Worm (Caenorhabditis elegans) whole organism, late embryonic: Measurements from ENCODE around the gene F56D6.8.

Experiments
- C08G9.2 ChIP-seq: sonication (generic microtip); optimal IDR thresholded peaks from 2 replicates; lab custom pipeline; 2016; ENCODE audit warnings: mild to moderate bottlenecking, missing genetic modification characterization, moderate library complexity, missing compliant biosample characterization
- F13H6.1 ChIP-seq: sonication (generic microtip); optimal IDR thresholded peaks from 2 replicates; lab custom pipeline; 2016; ENCODE audit warnings: missing genetic modification characterization, missing compliant biosample characterization
- K02D7.2 ChIP-seq: sonication (generic microtip); optimal IDR thresholded peaks from 2 replicates; lab custom pipeline; 2017; ENCODE audit warnings: mild to moderate bottlenecking, missing genetic modification characterization, missing compliant biosample characterization
- Y22D7AL.16 ChIP-seq: sonication (generic microtip); optimal IDR thresholded peaks from 2 replicates; lab custom pipeline; 2016; ENCODE audit warnings: missing genetic modification characterization, missing compliant biosample characterization
- ahr-1 ChIP-seq: sonication (generic microtip); optimal IDR thresholded peaks from 2 replicates; lab custom pipeline; 2016; ENCODE audit warnings: missing genetic modification characterization, missing compliant biosample characterization
- ceh-14 ChIP-seq: sonication (generic microtip); optimal IDR thresholded peaks from 2 replicates; lab custom pipeline; 2016; ENCODE audit warnings: missing genotype, missing genetic modification characterization, missing compliant biosample characterization
- ceh-19 ChIP-seq: fragments of 200-800 bp; sonication (Bioruptor generic); optimal IDR thresholded peaks from 2 replicates; lab custom pipeline; 2018; ENCODE audit warnings: mild to moderate bottlenecking, missing genetic modification characterization, missing compliant biosample characterization
- ceh-22 ChIP-seq: sonication (generic microtip); optimal IDR thresholded peaks from 2 replicates; lab custom pipeline; 2017; ENCODE audit warnings: missing biosample characterization, missing genetic modification characterization
- ceh-31 ChIP-seq: sonication (generic microtip); optimal IDR thresholded peaks from 2 replicates; lab custom pipeline; 2016; ENCODE audit warnings: missing genetic modification characterization, missing compliant biosample characterization
- ceh-34 ChIP-seq: sonication (generic microtip); optimal IDR thresholded peaks from 2 replicates; lab custom pipeline; 2016; ENCODE audit warnings: mild to moderate bottlenecking, missing genetic modification characterization, missing compliant biosample characterization
- ceh-45 ChIP-seq: fragments of 200-800 bp; sonication (Bioruptor generic); IDR thresholded peaks from 2 replicates; pipeline ENCODE4 v1.3.6; 2022; ENCODE audit warnings: missing genetic modification reagents, missing genetic modification characterization, missing compliant biosample characterization
- ceh-48 ChIP-seq: sonication (generic microtip); optimal IDR thresholded peaks from 2 replicates; lab custom pipeline; 2016; ENCODE audit warnings: missing genetic modification characterization, inconsistent platforms, missing compliant biosample characterization
- ceh-6 ChIP-seq: fragments of 200-800 bp; sonication (Bioruptor generic); optimal IDR thresholded peaks from 2 replicates; lab custom pipeline; 2018; ENCODE audit warnings: mild to moderate bottlenecking, missing genetic modification characterization, missing compliant biosample characterization
- ceh-9 ChIP-seq: sonication (generic microtip); optimal IDR thresholded peaks from 2 replicates; lab custom pipeline; 2016; ENCODE audit warnings: mild to moderate bottlenecking, missing genetic modification characterization, inconsistent platforms, missing compliant biosample characterization
- dmd-4 ChIP-seq: sonication (generic microtip); optimal IDR thresholded peaks from 2 replicates; lab custom pipeline; 2016; ENCODE audit warnings: borderline replicate concordance, missing genetic modification characterization, missing compliant biosample characterization
- elt-2 ChIP-seq: sonication (generic microtip); optimal IDR thresholded peaks from 2 replicates; lab custom pipeline; 2016; ENCODE audit warnings: missing genetic modification reagents, missing genetic modification characterization, missing compliant biosample characterization
- eyg-1 ChIP-seq: sonication (generic microtip); optimal IDR thresholded peaks from 2 replicates; lab custom pipeline; 2016; ENCODE audit warnings: missing genotype, missing genetic modification characterization, missing compliant biosample characterization
- fkh-10 ChIP-seq: fragments of 150-350 bp; optimal IDR thresholded peaks from 2 replicates; lab custom pipeline; 2014; ENCODE audit warnings: missing biosample characterization, missing genetic modification reagents, missing genetic modification characterization
- fkh-6 ChIP-seq: sonication (generic microtip); optimal IDR thresholded peaks from 2 replicates; lab custom pipeline; 2016; ENCODE audit warnings: missing genetic modification characterization, missing compliant biosample characterization
- gmeb-2 ChIP-seq: sonication (generic microtip); optimal IDR thresholded peaks from 2 replicates; lab custom pipeline; 2016; ENCODE audit warnings: missing genetic modification characterization, inconsistent platforms, missing compliant biosample characterization
- hlh-13 ChIP-seq: fragments of 200-800 bp; sonication (Bioruptor generic); optimal IDR thresholded peaks from 2 replicates; lab custom pipeline; 2018; ENCODE audit warnings: mild to moderate bottlenecking, missing genetic modification characterization, missing compliant biosample characterization
- hlh-30 ChIP-seq: sonication (generic microtip); optimal IDR thresholded peaks from 2 replicates; lab custom pipeline; 2017; ENCODE audit warnings: antibody characterized with exemption, missing genetic modification characterization, missing compliant biosample characterization; ENCODE audit not compliant: insufficient read depth
- lim-6 ChIP-seq: sonication (generic microtip); optimal IDR thresholded peaks from 2 replicates; lab custom pipeline; 2016; ENCODE audit warnings: missing genetic modification characterization, missing compliant biosample characterization
- nfya-1 ChIP-seq: sonication (generic microtip); optimal IDR thresholded peaks from 2 replicates; lab custom pipeline; 2017; ENCODE audit warnings: missing genetic modification characterization, mild to moderate bottlenecking, missing compliant biosample characterization, antibody characterized with exemption, moderate library complexity
- nhr-11 ChIP-seq: fragments of 150-350 bp; optimal IDR thresholded peaks from 2 replicates; lab custom pipeline; 2014; ENCODE audit warnings: missing biosample characterization, missing genetic modification characterization
- pag-3 ChIP-seq: sonication (generic microtip); optimal IDR thresholded peaks from 2 replicates; lab custom pipeline; 2016; ENCODE audit warnings: missing compliant biosample characterization, missing genetic modification characterization, borderline replicate concordance
- pax-1 ChIP-seq: fragments of 150-350 bp; optimal IDR thresholded peaks from 2 replicates; lab custom pipeline; 2014; ENCODE audit warnings: missing biosample characterization, missing genetic modification characterization
- pros-1 ChIP-seq: fragments of 150-350 bp; optimal IDR thresholded peaks from 2 replicates; lab custom pipeline; 2014; ENCODE audit warnings: missing biosample characterization, missing genetic modification reagents, missing genetic modification characterization
- rnt-1 ChIP-seq: sonication (generic microtip); optimal IDR thresholded peaks from 2 replicates; lab custom pipeline; 2016; ENCODE audit warnings: missing genetic modification characterization, missing compliant biosample characterization
- sdc-2 ChIP-seq: sonication (generic microtip); optimal IDR thresholded peaks from 2 replicates; lab custom pipeline; 2016; ENCODE audit warnings: missing genotype, missing genetic modification characterization, missing compliant biosample characterization
- unc-42 ChIP-seq: sonication (generic microtip); optimal IDR thresholded peaks from 2 replicates; lab custom pipeline; 2016; ENCODE audit warnings: missing genotype, missing genetic modification characterization, missing compliant biosample characterization
- unc-55 ChIP-seq: sonication (generic microtip); optimal IDR thresholded peaks from 2 replicates; lab custom pipeline; 2017; ENCODE audit warnings: missing biosample characterization, missing genetic modification reagents, missing genetic modification characterization
- unc-86 ChIP-seq: sonication (generic microtip); optimal IDR thresholded peaks from 2 replicates; lab custom pipeline; 2016; ENCODE audit warnings: missing genetic modification characterization, missing compliant biosample characterization

Gene F56D6.8

ce11 chrIV:3864944-3865343, 29.3 kb downstream of the F56D6.8 start, which contains the start of gene aat-8:
TSS of gene aat-8 (minus strand) at chrIV:3865044.
- TF ChIP-seq ceh-19 (GFP tag; lab: Kevin White, UChicago), result no peak
- no peak for TF ChIP-seq ceh-34
- TF ChIP-seq gmeb-2, result no peak
- TF ChIP-seq fkh-6 (tag; lab: Kevin White, UChicago), result no peak
- TF ChIP-seq dmd-4 (tag; lab: Kevin White, UChicago), result no peak
- TF ChIP-seq sdc-2 (tag; lab: Kevin White, UChicago), result no peak
- TF ChIP-seq K02D7.2 (tag; lab: Kevin White, UChicago), result no peak
- no peak for TF ChIP-seq nfya-1 (tag; lab: Kevin White, UChicago)
- no peak for TF ChIP-seq eyg-1 (tag; lab: Kevin White, UChicago)
- no peak for TF ChIP-seq ahr-1 (tag; lab: Kevin White, UChicago)
- no peak for TF ChIP-seq ceh-9
- TF ChIP-seq nhr-11, result no peak
- no peak for TF ChIP-seq rnt-1 (tag; lab: Kevin White, UChicago)

- TF ChIP-seq ceh-48 (tag; lab: Kevin White, UChicago) (no peak), fkh-10 (GFP tag; lab: Kevin White, UChicago) (no peak), eyg-1 (tag; lab: Kevin White, UChicago) (no peak), ceh-19 (GFP tag; lab: Kevin White, UChicago) (no peak), rnt-1 (tag; lab: Kevin White, UChicago) (no peak), ceh-14 (tag; lab: Kevin White, UChicago) (no peak), F13H6.1 (no peak), pros-1 (tag; lab: Kevin White, UChicago) (no peak), pag-3 (tag; lab: Kevin White, UChicago) (no peak), pax-1 (tag; lab: Kevin White, UChicago) (no peak), ceh-31 (tag; lab: Kevin White, UChicago) (no peak), elt-2 (no peak), ceh-6 (GFP tag; lab: Kevin White, UChicago) (no peak), hlh-30 (tag; lab: Kevin White, UChicago) (no peak), ceh-45 (GFP tag; lab: Robert Waterston, UW) (no peak)
Observed at ce11 chrIV:3862948-3863347, 31.3 kb downstream of the F56D6.8 start.

DNA sequence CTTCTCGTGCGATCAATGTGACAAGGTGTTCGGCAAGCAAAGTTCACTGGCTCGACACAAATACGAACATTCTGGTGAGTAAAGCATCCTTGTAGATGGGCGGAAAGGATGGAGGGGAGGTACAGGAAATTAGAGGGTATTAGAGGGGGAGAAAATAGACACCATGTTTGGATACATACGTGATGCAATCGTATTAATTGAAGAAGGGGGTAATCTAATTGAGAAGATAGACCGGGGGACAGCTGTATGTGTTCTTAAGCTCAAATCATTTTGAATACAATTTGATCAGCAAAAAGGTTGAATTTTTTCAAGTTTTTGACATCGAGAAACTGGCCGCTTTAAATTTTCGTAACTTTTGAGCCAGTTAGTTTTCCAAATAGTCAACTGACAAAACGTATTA, 33.8 kb downstream of the F56D6.8 start:
- TF ChIP-seq ceh-31 (tag; lab: Kevin White, UChicago) (peak; percentile 12), C08G9.2 (tag; lab: Kevin White, UChicago) (no peak), unc-42 (tag; lab: Kevin White, UChicago) (peak; percentile 87), Y22D7AL.16 (no peak)
- TF ChIP-seq, all 69 proteins: peak for 2

- TF ChIP-seq fkh-10 (GFP tag; lab: Kevin White, UChicago) (peak; percentile 43), ceh-19 (GFP tag; lab: Kevin White, UChicago) (no peak)
Observed at ce11 chrIV:3859552-3859951, 34.7 kb downstream of the F56D6.8 start.

DNA sequence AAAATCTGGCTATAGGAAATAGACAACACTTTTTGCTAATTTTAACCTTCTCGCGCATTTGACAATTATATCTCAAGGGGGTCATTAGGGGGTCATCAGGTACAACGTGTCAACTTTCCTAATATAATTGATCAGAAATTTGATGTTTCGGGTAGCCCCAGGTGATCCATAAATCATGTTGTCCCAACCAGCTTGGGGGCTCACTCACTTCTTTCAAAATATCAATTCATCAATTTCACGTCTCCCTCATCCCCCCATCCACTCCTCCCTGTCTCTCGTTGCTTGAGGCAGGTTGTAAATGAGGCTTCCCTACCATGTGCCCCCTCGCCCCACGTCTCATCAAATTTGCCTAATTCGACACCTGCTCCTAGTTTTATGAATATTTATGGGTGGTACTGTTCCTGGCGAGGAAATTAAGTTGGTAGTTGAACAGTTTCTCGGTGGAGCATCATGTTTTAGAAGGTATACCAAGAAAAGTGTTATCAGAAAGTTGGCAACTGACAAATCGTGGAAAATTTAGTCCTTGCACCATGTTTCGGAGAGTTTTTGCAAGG, 36.2 kb downstream of the F56D6.8 start:
- peak; percentile 9 for TF ChIP-seq ceh-19 (GFP tag; lab: Kevin White, UChicago)
- TF ChIP-seq unc-86 (tag; lab: Kevin White, UChicago), result no peak
- no peak for TF ChIP-seq hlh-13 (GFP tag; lab: Kevin White, UChicago)
- no peak for TF ChIP-seq ceh-22 (tag; lab: Kevin White, UChicago)
- peak; percentile 89 for TF ChIP-seq unc-55 (GFP tag; lab: Kevin White, UChicago)
- no peak for TF ChIP-seq pax-1 (tag; lab: Kevin White, UChicago)
- no peak for TF ChIP-seq lim-6 (tag; lab: Kevin White, UChicago)
